Worm (Caenorhabditis elegans): ENCODE measurements around the gene F45E6.1.
A peak's percentile ranks its signal among the peaks of the same experiment; 100 is the strongest.

Gene F45E6.1

ce11 chrX:12466769-12467168, 10.5 kb downstream of the F45E6.1 start, which contains the start of gene cdf-2 (continued):
- TF ChIP-seq ceh-20 (GFP tag; IDR thresholded peaks at IDR 0.05) (no peak), php-3 (GFP tag; IDR thresholded peaks at IDR 0.05) (peak; percentile 68), F10B5.3 (tag; optimal IDR thresholded peaks at IDR 0.05) (no peak), hif-1 (tag; optimal IDR thresholded peaks at IDR 0.05) (no peak), ceh-32 (tag; optimal IDR thresholded peaks at IDR 0.05; ENCODE audit: poor library complexity) (no peak), nhr-41 (GFP tag; IDR thresholded peaks at IDR 0.05) (no peak), T20F7.1 (GFP tag; optimal IDR thresholded peaks at IDR 0.05) (no peak), ceh-28 (tag; optimal IDR thresholded peaks at IDR 0.05) (no peak), lin-29 (GFP tag; IDR thresholded peaks at IDR 0.05) (no peak), nhr-42 (GFP tag; IDR thresholded peaks at IDR 0.05) (no peak), madf-9 (GFP tag; conservative IDR thresholded peaks at IDR 0.05) (no peak), nhr-11 (tag; optimal IDR thresholded peaks at IDR 0.05) (no peak), nhr-25 (tag; optimal IDR thresholded peaks at IDR 0.05; ENCODE audit: borderline replicate concordance, insufficient read depth) (no peak), nhr-77 (tag; optimal IDR thresholded peaks at IDR 0.05) (peak; percentile 51), F49E8.2 (tag; optimal IDR thresholded peaks at IDR 0.05; ENCODE audit: borderline replicate concordance) (no peak), mxl-2 (GFP tag; conservative IDR thresholded peaks at IDR 0.05) (no peak), mes-2 (tag; optimal IDR thresholded peaks at IDR 0.05; ENCODE audit: poor library complexity, severe bottlenecking) (no peak), sdz-12 (GFP tag; optimal IDR thresholded peaks at IDR 0.05) (no peak), cey-2 (tag; optimal IDR thresholded peaks at IDR 0.05; ENCODE audit: borderline replicate concordance, insufficient read depth) (no peak), arid-1 (GFP tag; conservative IDR thresholded peaks at IDR 0.05) (no peak), nhr-28 (tag; optimal IDR thresholded peaks at IDR 0.05) (peak; percentile 85), zfp-3 (GFP tag; conservative IDR thresholded peaks at IDR 0.05) (no peak), ztf-7 (tag; optimal IDR thresholded peaks at IDR 0.05) (no peak), ztf-11 (tag; optimal IDR thresholded peaks at IDR 0.05) (no peak), vab-7 (GFP tag; IDR thresholded peaks at IDR 0.05) (no peak), zip-2 (tag; optimal IDR thresholded peaks at IDR 0.05) (no peak), lin-1 (GFP tag; IDR thresholded peaks at IDR 0.05) (no peak), lim-7 (GFP tag; IDR thresholded peaks at IDR 0.05) (no peak), zag-1 (tag; optimal IDR thresholded peaks at IDR 0.05) (no peak), pqm-1 (tag; optimal IDR thresholded peaks at IDR 0.05) (peak; percentile 74), ama-1 (optimal IDR thresholded peaks at IDR 0.05) (no peak), daf-12 (tag; optimal IDR thresholded peaks at IDR 0.05) (no peak), tra-1 (GFP tag; IDR thresholded peaks at IDR 0.05) (no peak), hlh-11 (tag; optimal IDR thresholded peaks at IDR 0.05) (peak; percentile 66), tag-97 (GFP tag; IDR thresholded peaks at IDR 0.05) (no peak), lin-39 (tag; optimal IDR thresholded peaks at IDR 0.05) (no peak)

ce11 chrX:12463504-12463903, 13.7 kb downstream of the F45E6.1 start, which contains the start of gene T18D3.5:
T18D3.5 (plus strand) TSS chrX:12463804.
- TF ChIP-seq gei-8 (GFP tag; optimal IDR thresholded peaks at IDR 0.05) (no peak), lim-7 (GFP tag; IDR thresholded peaks at IDR 0.05) (no peak), tag-97 (GFP tag; IDR thresholded peaks at IDR 0.05) (no peak), aha-1 (tag) (no peak), daf-16 (GFP tag; optimal IDR thresholded peaks at IDR 0.05) (no peak), daf-16 (tag; optimal IDR thresholded peaks at IDR 0.05) (no peak), lin-13 (GFP tag; optimal IDR thresholded peaks at IDR 0.05) (no peak), hmg-1.1 (GFP tag; IDR thresholded peaks at IDR 0.05) (no peak), zag-1 (tag; optimal IDR thresholded peaks at IDR 0.05) (no peak), hlh-11 (tag; optimal IDR thresholded peaks at IDR 0.05) (no peak), mdt-29 (GFP tag; IDR thresholded peaks at IDR 0.05) (no peak), lir-3 (tag; optimal IDR thresholded peaks at IDR 0.05) (no peak), mep-1 (tag; optimal IDR thresholded peaks at IDR 0.05) (no peak), nhr-10 (tag; optimal IDR thresholded peaks at IDR 0.05) (no peak)
